Worm (Caenorhabditis elegans): ENCODE results near the gene F55G7.1.
A peak's percentile ranks its signal among the peaks of the same experiment; 100 is the strongest.

The F55G7.1 gene

DNA sequence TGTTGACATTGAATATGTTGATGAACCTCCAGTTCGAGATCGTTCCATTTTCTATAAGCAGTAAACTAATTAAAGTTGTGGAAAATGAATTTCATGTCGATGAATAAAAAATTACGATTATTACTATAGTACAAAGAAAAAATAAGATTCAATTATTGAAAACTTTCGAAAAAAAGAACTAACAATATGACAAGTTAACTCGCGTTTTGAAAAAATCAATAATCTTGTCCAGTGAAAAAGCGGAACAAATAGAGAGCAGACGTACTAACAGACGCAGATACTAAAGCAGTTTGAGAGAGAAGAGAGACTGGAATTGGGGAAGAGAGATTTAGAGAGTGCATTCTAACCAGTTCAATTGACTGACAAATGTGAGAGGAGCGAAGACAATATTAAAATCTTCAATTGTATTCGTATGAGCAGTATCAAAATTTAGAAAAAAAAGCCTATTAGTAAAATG lies 50.4 kb downstream of the F55G7.1 start, which contains the start of gene set-6:
Gene set-6, minus strand, starts transcription at position 51 of the 457 bp plus-strand sequence.
- TF ChIP-seq rnt-1 (tag; optimal IDR thresholded peaks at IDR 0.05), result peak; percentile 2
- peak; percentile 5 for TF ChIP-seq nhr-47 (tag; optimal IDR thresholded peaks at IDR 0.05)
- TF ChIP-seq nhr-12 (tag; optimal IDR thresholded peaks at IDR 0.05), result no peak
- peak; percentile 55 for TF ChIP-seq snu-23 (GFP tag; optimal IDR thresholded peaks at IDR 0.05)
- no peak for TF ChIP-seq unc-86 (tag; optimal IDR thresholded peaks at IDR 0.05)
- TF ChIP-seq efl-1 (optimal IDR thresholded peaks at IDR 0.05), result peak in 1 of 2 experiments; percentile 47
- no peak for TF ChIP-seq efl-1 (GFP tag; optimal IDR thresholded peaks at IDR 0.05 in 1 of 2)
- peak; percentile 22 for TF ChIP-seq swsn-7 (tag; optimal IDR thresholded peaks at IDR 0.05)
- no peak for TF ChIP-seq nhr-84 (tag; optimal IDR thresholded peaks at IDR 0.05)
- peak; percentile 20 for TF ChIP-seq lir-3 (tag; optimal IDR thresholded peaks at IDR 0.05; ENCODE audit: poor library complexity)
- TF ChIP-seq elt-3 (tag; optimal IDR thresholded peaks at IDR 0.05), result no peak
- no peak for TF ChIP-seq alr-1 (tag; optimal IDR thresholded peaks at IDR 0.05; ENCODE audit: borderline replicate concordance)
- TF ChIP-seq blmp-1 (tag; optimal IDR thresholded peaks at IDR 0.05), result no peak
- TF ChIP-seq ets-5 (GFP tag; IDR thresholded peaks at IDR 0.05), result no peak
- no peak for TF ChIP-seq dpl-1 (GFP tag; optimal IDR thresholded peaks at IDR 0.05)
- TF ChIP-seq nhr-11 (tag; optimal IDR thresholded peaks at IDR 0.05), result no peak
- TF ChIP-seq fkh-10 (GFP tag; optimal IDR thresholded peaks at IDR 0.05), result no peak
- no peak for TF ChIP-seq tbx-2 (tag; optimal IDR thresholded peaks at IDR 0.05)
- no peak for TF ChIP-seq unc-98 (GFP tag; IDR thresholded peaks at IDR 0.05)
- TF ChIP-seq nhr-71 (tag; optimal IDR thresholded peaks at IDR 0.05), result peak; percentile 30
- no peak for TF ChIP-seq unc-130 (tag; optimal IDR thresholded peaks at IDR 0.05)
- TF ChIP-seq sptf-1 (tag; optimal IDR thresholded peaks at IDR 0.05), result no peak
- TF ChIP-seq elt-2 (tag; optimal IDR thresholded peaks at IDR 0.05), result no peak
- no peak for TF ChIP-seq irx-1 (tag; optimal IDR thresholded peaks at IDR 0.05)
- no peak for TF ChIP-seq zip-4 (GFP tag; optimal IDR thresholded peaks at IDR 0.05)
- no peak for TF ChIP-seq ceh-8 (GFP tag; optimal IDR thresholded peaks at IDR 0.05)
- no peak for TF ChIP-seq F16B12.6 (tag; optimal IDR thresholded peaks at IDR 0.05)
- TF ChIP-seq nhr-28 (tag; optimal IDR thresholded peaks at IDR 0.05), result no peak
- no peak for TF ChIP-seq mdl-1 (tag; optimal IDR thresholded peaks at IDR 0.05)
- no peak for TF ChIP-seq vab-15 (tag; optimal IDR thresholded peaks at IDR 0.05)
- TF ChIP-seq grh-1 (GFP tag; IDR thresholded peaks at IDR 0.05), result no peak
- TF ChIP-seq isw-1 (GFP tag; IDR thresholded peaks at IDR 0.05), result no peak
- TF ChIP-seq snpc-4 (tag; optimal IDR thresholded peaks at IDR 0.05), result no peak
- TF ChIP-seq efl-3 (GFP tag; optimal IDR thresholded peaks at IDR 0.05), result no peak
- no peak for TF ChIP-seq C34B4.2 (tag; optimal IDR thresholded peaks at IDR 0.05)
- TF ChIP-seq ztf-4 (tag; optimal IDR thresholded peaks at IDR 0.05), result no peak
- TF ChIP-seq sox-4 (tag; optimal IDR thresholded peaks at IDR 0.05), result no peak
- no peak for TF ChIP-seq zag-1 (tag; optimal IDR thresholded peaks at IDR 0.05)
- TF ChIP-seq mab-9 (GFP tag; IDR thresholded peaks at IDR 0.05), result no peak
- no peak for TF ChIP-seq lin-15B (tag; optimal IDR thresholded peaks at IDR 0.05)
- TF ChIP-seq ceh-63 (GFP tag; optimal IDR thresholded peaks at IDR 0.05), result no peak
- TF ChIP-seq ceh-90 (tag; optimal IDR thresholded peaks at IDR 0.05), result no peak
- no peak for TF ChIP-seq aha-1 (tag; optimal IDR thresholded peaks at IDR 0.05)
- TF ChIP-seq jun-1 (tag; optimal IDR thresholded peaks at IDR 0.05), result no peak
- TF ChIP-seq lin-14 (GFP tag; optimal IDR thresholded peaks at IDR 0.05), result peak; percentile 57
- TF ChIP-seq xbp-1 (tag; optimal IDR thresholded peaks at IDR 0.05), result no peak
- TF ChIP-seq sup-37 (GFP tag; optimal IDR thresholded peaks at IDR 0.05), result no peak
- no peak for TF ChIP-seq skn-1 (tag; optimal IDR thresholded peaks at IDR 0.05)
- no peak for TF ChIP-seq nhr-90 (tag; optimal IDR thresholded peaks at IDR 0.05; ENCODE audit: poor library complexity)
- no peak for TF ChIP-seq fos-1 (tag; optimal IDR thresholded peaks at IDR 0.05)
- TF ChIP-seq nhr-20 (tag; optimal IDR thresholded peaks at IDR 0.05), result peak; percentile 23
- no peak for TF ChIP-seq nhr-85 (tag)
- no peak for TF ChIP-seq nhr-76 (tag; optimal IDR thresholded peaks at IDR 0.05)
- TF ChIP-seq unc-62 (GFP tag; optimal IDR thresholded peaks at IDR 0.05), result no peak
- no peak for TF ChIP-seq pqm-1 (tag; optimal IDR thresholded peaks at IDR 0.05)

All from whole organism, L1 larva.